Fruit fly (Drosophila melanogaster) whole organism, adult: Measurements from ENCODE around the gene Ir31a.
A peak's percentile ranks its signal among the peaks of the same experiment; 100 is the strongest.

Source experiments
- CG11617 ChIP-seq: fragments of 200-800 bp; sonication (Bioruptor generic); optimal IDR thresholded peaks from 2 replicates; lab custom pipeline; 2017; ENCODE audit warnings: mild to moderate bottlenecking, missing biosample characterization, missing genetic modification reagents, missing genetic modification characterization
- CG12768 ChIP-seq: fragments of 200-800 bp; sonication (Bioruptor generic); optimal IDR thresholded peaks from 2 replicates; lab custom pipeline; 2017; ENCODE audit warnings: missing biosample characterization, missing genetic modification characterization, mild to moderate bottlenecking, moderate library complexity, missing genetic modification reagents
- CG7045 ChIP-seq: fragments of 200-800 bp; sonication (Bioruptor generic); optimal IDR thresholded peaks from 2 replicates; lab custom pipeline; 2017; ENCODE audit warnings: missing biosample characterization, mild to moderate bottlenecking, missing genetic modification characterization
- Mnt ChIP-seq: fragments of 200-800 bp; sonication (Bioruptor generic); optimal IDR thresholded peaks from 2 replicates; lab custom pipeline; 2016; ENCODE audit warnings: missing biosample characterization, mild to moderate bottlenecking, missing genetic modification characterization
- bab1 ChIP-seq: fragments of 200-800 bp; sonication (Bioruptor generic); optimal IDR thresholded peaks from 3 replicates; lab custom pipeline; 2019; ENCODE audit warnings: missing biosample characterization, mild to moderate bottlenecking, missing genetic modification characterization, moderate library complexity
- cnc ChIP-seq, 2 experiments: fragments of >200 bp; optimal IDR thresholded peaks; 2 replicates each; lab custom pipeline; 2017
- ovo ChIP-seq: fragments of 200-800 bp; sonication (Bioruptor generic); optimal IDR thresholded peaks from 2 replicates; lab custom pipeline; 2016; ENCODE audit warnings: missing biosample characterization, missing genetic modification characterization
- pad ChIP-seq: fragments of 200-800 bp; sonication (Bioruptor generic); optimal IDR thresholded peaks from 3 replicates; lab custom pipeline; 2017; ENCODE audit warnings: missing biosample characterization, missing genetic modification characterization, mild to moderate bottlenecking, moderate library complexity, missing genetic modification reagents
- toe ChIP-seq: fragments of 200-800 bp; sonication (Bioruptor generic); optimal IDR thresholded peaks from 2 replicates; lab custom pipeline; 2016; ENCODE audit warnings: missing biosample characterization, missing genetic modification characterization

dm6 chr2L:10413251-10414127, 8.1 kb downstream of the Ir31a start, which contains the start of the genes CG5355 and Klp31E:
- TF ChIP-seq cnc (optimal IDR thresholded peaks at IDR 0.05; lab: Kevin White, UChicago) (peak in 1 of 2 experiments; percentile 37), ovo (GFP tag; lab: Kevin White, UChicago) (no peak), pad (GFP tag; lab: Kevin White, UChicago) (peak; percentile 52), CG7045 (GFP tag; lab: Kevin White, UChicago) (peak; percentile 64), CG11617 (GFP tag; lab: Kevin White, UChicago) (peak; percentile 78), CG12768 (GFP tag; lab: Kevin White, UChicago) (peak; percentile 61), Mnt (GFP tag; lab: Kevin White, UChicago) (peak; percentile 33), toe (no peak), bab1 (GFP tag; lab: Kevin White, UChicago) (no peak)
